Worm (Caenorhabditis elegans): ENCODE measurements around the gene C18A11.3.

Gene C18A11.3

DNA sequence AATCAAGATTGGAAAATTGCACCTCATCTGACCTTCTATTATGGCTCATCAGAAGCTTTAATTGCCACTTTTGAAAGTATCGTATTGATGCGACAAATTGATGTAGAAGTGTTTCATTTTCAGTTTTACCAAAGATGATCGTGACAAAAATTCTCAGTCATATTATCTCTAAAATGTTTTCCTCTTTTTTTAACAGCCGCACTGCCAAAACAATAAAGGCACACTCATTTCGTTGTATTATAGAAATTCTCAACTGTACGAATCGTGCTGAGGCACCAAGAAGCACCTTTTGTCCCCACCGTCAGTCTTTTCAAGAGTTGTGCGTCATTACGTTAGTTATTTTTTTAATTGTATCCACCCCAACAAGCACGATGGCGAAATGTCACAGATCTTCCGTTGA, 47.0 kb downstream of the C18A11.3 start, which contains the start of gene K07E3.9:
K07E3.9 (plus strand) TSS at position 301 of the 400 bp plus-strand sequence.
- TF ChIP-seq ceh-27 (GFP tag; optimal IDR thresholded peaks at IDR 0.05), result no peak
- TF ChIP-seq dox-1 (GFP tag; IDR thresholded peaks at IDR 0.05), result no peak
- no peak for TF ChIP-seq Y56A3A.18 (GFP tag; IDR thresholded peaks at IDR 0.05)
- TF ChIP-seq egl-44 (GFP tag; IDR thresholded peaks at IDR 0.05), result no peak
- no peak for TF ChIP-seq Y79H2A.3 (GFP tag; conservative IDR thresholded peaks at IDR 0.05)
- TF ChIP-seq attf-5 (GFP tag; optimal IDR thresholded peaks at IDR 0.05), result no peak
- no peak for TF ChIP-seq die-1 (tag; optimal IDR thresholded peaks at IDR 0.05)
- TF ChIP-seq ceh-58 (GFP tag; IDR thresholded peaks at IDR 0.05), result no peak
- no peak for TF ChIP-seq Y53F4B.3 (GFP tag; IDR thresholded peaks at IDR 0.05)
- TF ChIP-seq mes-4 (tag; optimal IDR thresholded peaks at IDR 0.05), result no peak
- no peak for TF ChIP-seq ets-4 (GFP tag; optimal IDR thresholded peaks at IDR 0.05)

DNA sequence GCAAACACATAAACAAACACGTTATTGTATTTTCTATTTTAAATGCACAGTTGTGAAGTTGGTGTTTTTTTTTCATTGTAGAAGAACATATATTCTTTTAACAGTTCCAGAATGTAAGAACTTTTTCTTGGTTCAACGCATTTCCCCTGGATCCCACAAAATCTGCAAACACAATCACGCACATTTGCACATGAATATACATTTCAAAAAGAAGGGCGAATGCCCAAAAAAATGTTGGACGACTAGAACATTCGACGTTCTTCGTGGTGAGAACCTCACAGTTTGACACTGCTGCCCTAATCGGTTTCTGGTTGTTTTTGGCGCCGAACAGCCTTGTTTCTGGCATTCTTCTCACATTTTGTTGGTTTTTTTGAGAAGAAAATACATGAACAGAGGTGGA, 48.6 kb downstream of the C18A11.3 start:
- TF ChIP-seq ceh-27 (GFP tag; optimal IDR thresholded peaks at IDR 0.05), result peak; percentile 10
- TF ChIP-seq lir-1 (GFP tag; conservative IDR thresholded peaks at IDR 0.05), result no peak
- TF ChIP-seq madf-6 (GFP tag; IDR thresholded peaks at IDR 0.05), result no peak
- no peak for TF ChIP-seq ztf-18 (tag; optimal IDR thresholded peaks at IDR 0.05)
- TF ChIP-seq dox-1 (GFP tag; IDR thresholded peaks at IDR 0.05), result no peak
- TF ChIP-seq hmg-1.2 (GFP tag; IDR thresholded peaks at IDR 0.05), result 0 out of 2 replicates have a peak, but pooled peaks have one; percentile 4
- no peak for TF ChIP-seq unc-130 (GFP tag; optimal IDR thresholded peaks at IDR 0.05)
- TF ChIP-seq lin-54 (GFP tag; optimal IDR thresholded peaks at IDR 0.05), result no peak
- TF ChIP-seq pha-4 (tag; optimal IDR thresholded peaks at IDR 0.05), result peak; percentile 21
- TF ChIP-seq lin-35 (GFP tag; optimal IDR thresholded peaks at IDR 0.05), result no peak
- no peak for TF ChIP-seq nhr-27 (tag; optimal IDR thresholded peaks at IDR 0.05)
- no peak for TF ChIP-seq unc-62 (GFP tag; optimal IDR thresholded peaks at IDR 0.05)
- TF ChIP-seq snpc-1.3 (tag; optimal IDR thresholded peaks at IDR 0.05; ENCODE audit: insufficient read depth), result no peak
- TF ChIP-seq attf-6 (GFP tag; IDR thresholded peaks at IDR 0.05), result no peak
- peak in 1 of 2 experiments; percentile 28 for TF ChIP-seq let-607 (tag; optimal IDR thresholded peaks at IDR 0.05)
- TF ChIP-seq hsf-1 (GFP tag; IDR thresholded peaks at IDR 0.05), result peak; percentile 71
- no peak for TF ChIP-seq attf-3 (GFP tag; conservative IDR thresholded peaks at IDR 0.05)
- no peak for TF ChIP-seq bed-2 (GFP tag; IDR thresholded peaks at IDR 0.05)
- TF ChIP-seq attf-5 (GFP tag; optimal IDR thresholded peaks at IDR 0.05), result no peak
- TF ChIP-seq tbp1 (GFP tag; optimal IDR thresholded peaks at IDR 0.05), result peak; percentile 10
- no peak for TF ChIP-seq ZK185.1 (tag; optimal IDR thresholded peaks at IDR 0.05; ENCODE audit: poor library complexity, severe bottlenecking)
- TF ChIP-seq T26A5.8 (tag; optimal IDR thresholded peaks at IDR 0.05), result no peak
- TF ChIP-seq aptf-3 (GFP tag; IDR thresholded peaks at IDR 0.05), result no peak
- TF ChIP-seq lin-40 (tag; optimal IDR thresholded peaks at IDR 0.05), result peak; percentile 44
- TF ChIP-seq nhr-80 (tag; optimal IDR thresholded peaks at IDR 0.05), result peak; percentile 35
- TF ChIP-seq lsy-27 (tag; optimal IDR thresholded peaks at IDR 0.05; ENCODE audit: borderline replicate concordance, insufficient read depth), result no peak
- TF ChIP-seq B0261.1 (tag; optimal IDR thresholded peaks at IDR 0.05), result no peak
- TF ChIP-seq lsl-1 (GFP tag; optimal IDR thresholded peaks at IDR 0.05), result no peak

DNA sequence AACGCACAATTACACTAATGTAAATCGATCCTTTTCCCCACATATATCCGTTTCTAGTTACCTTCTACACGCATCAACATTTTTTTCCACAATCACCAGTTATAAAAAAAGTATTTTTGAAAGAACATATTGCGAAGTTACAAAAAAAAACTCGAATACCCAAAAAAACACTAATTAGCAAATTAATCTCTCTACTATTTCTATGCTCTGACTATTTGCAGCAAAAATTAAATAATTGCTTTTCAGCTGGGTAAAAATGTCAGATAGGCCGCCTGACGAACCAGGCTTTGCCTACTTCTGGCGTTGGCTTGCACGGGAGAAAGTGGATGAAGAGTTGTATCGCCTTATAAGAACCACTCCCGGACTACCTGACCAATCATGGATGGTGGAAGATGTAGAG, 49.3 kb downstream of the C18A11.3 start, which contains the start of gene K07E3.1:
K07E3.1 (plus strand) TSS at position 247 of the 400 bp plus-strand sequence.
- TF ChIP-seq akir-1 (GFP tag; optimal IDR thresholded peaks at IDR 0.05), result peak; percentile 9
- no peak for TF ChIP-seq aptf-2 (GFP tag; conservative IDR thresholded peaks at IDR 0.05)
